Worm (Caenorhabditis elegans): ENCODE results near the gene tiar-1.
A peak's percentile ranks its signal among the peaks of the same experiment; 100 is the strongest.

The tiar-1 gene

DNA sequence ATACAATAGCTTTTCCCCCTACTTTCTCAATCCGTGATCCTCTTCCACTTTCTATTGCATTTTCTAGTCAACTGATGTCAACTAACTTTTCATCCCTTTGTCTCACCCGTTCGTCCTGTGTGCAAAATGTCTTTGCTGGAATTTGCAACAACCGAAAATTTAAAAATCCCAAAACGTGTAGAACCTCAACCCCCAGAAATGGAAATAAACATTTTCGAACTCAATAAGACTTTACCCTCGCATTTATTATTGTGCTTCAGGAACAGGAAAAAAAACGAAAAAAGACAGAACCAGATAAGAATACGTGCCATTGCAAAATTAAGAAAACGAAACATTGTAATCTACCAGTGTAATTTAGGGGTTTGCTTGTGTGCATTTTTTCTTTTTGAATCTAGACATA is 2.5 kb downstream of the tiar-1 start (continued):
- no peak for TF ChIP-seq lin-35 (GFP tag; optimal IDR thresholded peaks at IDR 0.05)
- no peak for TF ChIP-seq T26A5.8 (tag; optimal IDR thresholded peaks at IDR 0.05)

- TF ChIP-seq dpff-1 (tag; optimal IDR thresholded peaks at IDR 0.05) (no peak), Y95B8A.8 (GFP tag; IDR thresholded peaks at IDR 0.05) (no peak), pbrm-1 (GFP tag; IDR thresholded peaks at IDR 0.05) (no peak), let-526 (GFP tag; IDR thresholded peaks at IDR 0.05) (no peak), snpc-1.3 (tag; optimal IDR thresholded peaks at IDR 0.05; ENCODE audit: insufficient read depth) (no peak), Y53F4B.3 (GFP tag; IDR thresholded peaks at IDR 0.05) (no peak), F33H1.4 (GFP tag; IDR thresholded peaks at IDR 0.05) (no peak), egrh-3 (GFP tag; IDR thresholded peaks at IDR 0.05) (no peak), madf-3 (GFP tag; IDR thresholded peaks at IDR 0.05) (no peak), mel-28 (tag; optimal IDR thresholded peaks at IDR 0.05; ENCODE audit: borderline replicate concordance) (no peak), ztf-22 (GFP tag; optimal IDR thresholded peaks at IDR 0.05) (no peak), unc-62 (GFP tag; optimal IDR thresholded peaks at IDR 0.05) (no peak), ceh-27 (GFP tag; optimal IDR thresholded peaks at IDR 0.05) (no peak), D2030.7 (GFP tag; IDR thresholded peaks at IDR 0.05) (no peak), snpc-4 (GFP tag; optimal IDR thresholded peaks at IDR 0.05) (no peak), snpc-4 (tag; optimal IDR thresholded peaks at IDR 0.05) (no peak), F10E7.11 (tag; optimal IDR thresholded peaks at IDR 0.05) (no peak), somi-1 (GFP tag; optimal IDR thresholded peaks at IDR 0.05) (no peak), F57C9.4 (tag; optimal IDR thresholded peaks at IDR 0.05) (no peak), hmg-20 (GFP tag; IDR thresholded peaks at IDR 0.05) (no peak), ceh-91 (GFP tag; IDR thresholded peaks at IDR 0.05) (no peak)
Measured at ce11 chrII:5710835-5711234, 3.8 kb downstream of the tiar-1 start.

DNA sequence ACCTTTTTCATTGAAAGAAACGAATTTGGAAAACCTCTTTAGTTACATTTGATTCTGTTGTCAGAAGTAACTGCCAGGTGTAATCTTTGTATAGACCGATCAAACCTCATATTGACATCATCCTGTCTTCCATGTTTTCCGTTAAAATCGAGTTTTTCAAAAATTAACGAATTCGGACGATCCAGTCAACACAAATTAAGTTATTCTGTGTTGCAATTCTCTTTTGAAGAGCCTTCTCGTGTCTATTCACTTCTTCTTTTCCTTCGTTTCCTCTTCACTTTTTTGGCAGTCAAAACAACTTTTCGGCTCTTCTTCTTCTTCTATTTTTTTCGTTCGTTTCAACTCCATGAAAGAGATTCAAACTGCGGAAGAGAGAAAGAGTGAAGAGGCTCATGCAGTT is 6.5 kb downstream of the tiar-1 start:
- TF ChIP-seq T26A5.8 (tag; optimal IDR thresholded peaks at IDR 0.05) (no peak), sea-2 (GFP tag; IDR thresholded peaks at IDR 0.05) (no peak), B0035.1 (tag; optimal IDR thresholded peaks at IDR 0.05) (no peak), hmg-1.2 (GFP tag; IDR thresholded peaks at IDR 0.05) (no peak), ZK185.1 (tag; optimal IDR thresholded peaks at IDR 0.05; ENCODE audit: poor library complexity, severe bottlenecking) (no peak), ceh-58 (GFP tag; IDR thresholded peaks at IDR 0.05) (no peak), madf-3 (GFP tag; IDR thresholded peaks at IDR 0.05) (no peak), zfh-2 (GFP tag; conservative IDR thresholded peaks at IDR 0.05) (no peak), mxl-1 (tag; optimal IDR thresholded peaks at IDR 0.05) (no peak), F22D6.2 (tag; optimal IDR thresholded peaks at IDR 0.05) (no peak), F49E8.2 (tag; optimal IDR thresholded peaks at IDR 0.05; ENCODE audit: insufficient read depth) (no peak), repo-1 (tag; optimal IDR thresholded peaks at IDR 0.05) (no peak), lsl-1 (GFP tag; optimal IDR thresholded peaks at IDR 0.05) (no peak)

DNA sequence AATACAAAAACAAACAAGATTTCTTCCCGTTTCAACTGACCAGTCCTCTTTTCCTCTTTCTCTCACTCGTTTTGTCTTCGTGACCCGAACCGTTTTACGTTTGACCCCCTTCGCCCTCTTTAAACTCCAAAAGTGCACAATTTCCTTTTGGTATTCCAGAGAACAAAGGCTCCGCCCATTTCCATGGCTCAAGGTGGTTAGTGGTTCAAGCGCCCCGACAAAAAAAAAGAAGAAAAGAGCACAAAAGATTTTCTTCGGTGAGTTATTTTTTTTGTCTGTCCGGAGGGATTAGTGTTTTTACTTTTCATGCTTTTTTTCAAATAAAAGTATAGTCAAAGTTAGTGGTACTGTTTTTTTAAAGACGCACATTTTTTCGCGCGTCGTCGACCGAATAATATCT is 7.1 kb downstream of the tiar-1 start, which contains the start of gene osta-2:
osta-2 (plus strand) TSS at position 160 of the 400 bp plus-strand sequence.
- TF ChIP-seq unc-130 (GFP tag; optimal IDR thresholded peaks at IDR 0.05) (no peak), nfyb-1 (GFP tag; IDR thresholded peaks at IDR 0.05) (0 out of 2 replicates have a peak, but pooled peaks have one; percentile 34)
